Worm (Caenorhabditis elegans) whole organism, late embryonic: ENCODE measurements around the gene F14H3.12.

Source experiments
- F13H6.1 ChIP-seq: sonication (generic microtip); optimal IDR thresholded peaks from 2 replicates; lab custom pipeline; 2016; ENCODE audit warnings: missing genetic modification characterization, missing compliant biosample characterization
- K09A11.1 ChIP-seq: sonication (generic microtip); optimal IDR thresholded peaks from 2 replicates; lab custom pipeline; 2017; ENCODE audit warnings: antibody characterized with exemption, mild to moderate bottlenecking, missing genetic modification characterization, missing compliant biosample characterization; ENCODE audit not compliant: insufficient read depth
- ceh-14 ChIP-seq: sonication (generic microtip); optimal IDR thresholded peaks from 2 replicates; lab custom pipeline; 2016; ENCODE audit warnings: missing genotype, missing genetic modification characterization, missing compliant biosample characterization
- ceh-31 ChIP-seq: sonication (generic microtip); optimal IDR thresholded peaks from 2 replicates; lab custom pipeline; 2016; ENCODE audit warnings: missing genetic modification characterization, missing compliant biosample characterization
- elt-2 ChIP-seq: sonication (generic microtip); optimal IDR thresholded peaks from 2 replicates; lab custom pipeline; 2016; ENCODE audit warnings: missing genetic modification reagents, missing genetic modification characterization, missing compliant biosample characterization
- fkh-10 ChIP-seq: fragments of 150-350 bp; optimal IDR thresholded peaks from 2 replicates; lab custom pipeline; 2014; ENCODE audit warnings: missing biosample characterization, missing genetic modification reagents, missing genetic modification characterization
- lin-11 ChIP-seq: fragments of 200-800 bp; sonication (Bioruptor generic); optimal IDR thresholded peaks from 2 replicates; lab custom pipeline; 2018; ENCODE audit warnings: mild to moderate bottlenecking, missing genetic modification characterization, missing compliant biosample characterization
- madf-2 ChIP-seq: sonication (generic microtip); optimal IDR thresholded peaks from 2 replicates; lab custom pipeline; 2017; ENCODE audit warnings: missing genetic modification characterization, missing compliant biosample characterization
- nhr-11 ChIP-seq: fragments of 150-350 bp; optimal IDR thresholded peaks from 2 replicates; lab custom pipeline; 2014; ENCODE audit warnings: missing biosample characterization, missing genetic modification characterization
- sox-4 ChIP-seq: sonication (generic microtip); optimal IDR thresholded peaks from 2 replicates; lab custom pipeline; 2017; ENCODE audit warnings: mild to moderate bottlenecking, missing genetic modification characterization, inconsistent platforms, missing compliant biosample characterization
- unc-55 ChIP-seq: sonication (generic microtip); optimal IDR thresholded peaks from 2 replicates; lab custom pipeline; 2017; ENCODE audit warnings: missing biosample characterization, missing genetic modification reagents, missing genetic modification characterization

- TF ChIP-seq ceh-31 (tag; lab: Kevin White, UChicago) (no peak), nhr-11 (no peak), unc-55 (no peak), lin-11 (tag; lab: Kevin White, UChicago) (no peak), ceh-14 (tag; lab: Kevin White, UChicago) (no peak), sox-4 (no peak), madf-2 (no peak), K09A11.1 (no peak), elt-2 (tag; lab: Kevin White, UChicago) (no peak), fkh-10 (GFP tag; lab: Kevin White, UChicago) (no peak), F13H6.1 (tag; lab: Kevin White, UChicago) (no peak)
Measured at ce11 chrV:16114237-16114636, 39.1 kb upstream of the F14H3.12 start, which contains the start of gene srxa-16.
